Worm (Caenorhabditis elegans) whole organism, L4 larva: Measurements from ENCODE around the gene W04G3.13.

ENCODE experiments used
- daf-8 ChIP-seq: fragments of 200-800 bp; sonication (Bioruptor generic); IDR thresholded peaks from 2 replicates; pipeline ENCODE4 v1.3.6; 2022; ENCODE audit warnings: missing genetic modification characterization, missing compliant biosample characterization
- lin-13 ChIP-seq: fragments of 150-350 bp; optimal IDR thresholded peaks from 2 replicates; lab custom pipeline; 2014; ENCODE audit warnings: missing biosample characterization, missing genetic modification reagents, missing genetic modification characterization
- nhr-28 ChIP-seq: fragments of 150-350 bp; optimal IDR thresholded peaks from 2 replicates; lab custom pipeline; 2014; ENCODE audit warnings: missing biosample characterization, missing genetic modification characterization
- unc-39 ChIP-seq: sonication (generic microtip); optimal IDR thresholded peaks from 2 replicates; lab custom pipeline; 2017; ENCODE audit warnings: missing biosample characterization, missing genetic modification characterization
- unc-62 ChIP-seq, 3 experiments: fragments of 150-350 bp in 1 of 3; sonication (generic microtip); optimal IDR thresholded peaks in 2 of 3; peaks in 1 of 3; 1 replicate in 1 of 3; 2 replicates in 2 of 3; lab custom pipeline; 2014 to 2017; ENCODE audit warnings: missing biosample characterization in 3 of 3, missing genetic modification characterization in 3 of 3, missing genetic modification reagents in 3 of 3, missing genotype in 1 of 3

- TF ChIP-seq unc-39 (tag; lab: Kevin White, UChicago), result no peak
- no peak for TF ChIP-seq lin-13 (GFP tag; lab: Kevin White, UChicago)
- peak; percentile 19 for TF ChIP-seq nhr-28
- TF ChIP-seq daf-8 (GFP tag; lab: Robert Waterston, UW), result no peak
- TF ChIP-seq unc-62 (GFP tag; optimal IDR thresholded peaks at IDR 0.05 in 1 of 2; lab: Kevin White, UChicago), result peak in 1 of 2 experiments; percentile 91
- no peak for TF ChIP-seq unc-62 (tag; optimal IDR thresholded peaks at IDR 0.05; lab: Kevin White, UChicago)
Observed at ce11 chrX:11064799-11065198, 14.8 kb downstream of the W04G3.13 start, which contains the start of gene lpr-4.
